Fruit fly (Drosophila melanogaster) whole organism, embryonic: ENCODE data around the gene trx.

Experiments
- Ada2b ChIP-seq: fragments of 200-800 bp; sonication (Bioruptor generic); IDR thresholded peaks from 2 replicates; pipeline ENCODE4 v1.3.6; 2022; ENCODE audit warnings: missing biosample characterization, missing genetic modification characterization
- Adf1 ChIP-seq: fragments of 200-800 bp; sonication (Bioruptor generic); IDR thresholded peaks from 2 replicates; pipeline ENCODE4 v1.3.6; 2022; ENCODE audit warnings: missing biosample characterization, missing genetic modification characterization
- Bgb ChIP-seq: fragments of 200-800 bp; sonication (Bioruptor generic); IDR thresholded peaks from 2 replicates; pipeline ENCODE4 v1.3.6; 2022; ENCODE audit warnings: missing biosample characterization, missing genetic modification characterization; ENCODE audit not compliant: partially characterized antibody
- CG11723 ChIP-seq: fragments of 200-800 bp; sonication (Bioruptor generic); optimal IDR thresholded peaks from 2 replicates; lab custom pipeline; 2017; ENCODE audit warnings: missing biosample characterization, mild to moderate bottlenecking, missing genetic modification characterization
- CG12104 ChIP-seq: fragments of 200-800 bp; sonication (Bioruptor generic); optimal IDR thresholded peaks from 3 replicates; lab custom pipeline; 2016; ENCODE audit warnings: missing biosample characterization, missing genetic modification characterization
- CG12744 ChIP-seq: fragments of 200-800 bp; sonication (Bioruptor generic); optimal IDR thresholded peaks from 2 replicates; lab custom pipeline; 2016; ENCODE audit warnings: missing biosample characterization, missing genetic modification characterization
- CG14050 ChIP-seq: fragments of 200-800 bp; sonication (Bioruptor generic); IDR thresholded peaks from 3 replicates; pipeline ENCODE4 v1.3.6; 2022; ENCODE audit warnings: missing biosample characterization, missing genetic modification characterization
- CG15073 ChIP-seq: fragments of 200-800 bp; sonication (Bioruptor generic); optimal IDR thresholded peaks from 2 replicates; lab custom pipeline; 2016; ENCODE audit warnings: missing biosample characterization, missing genetic modification characterization
- CG1647 ChIP-seq: fragments of 200-800 bp; sonication (Bioruptor generic); optimal IDR thresholded peaks from 3 replicates; lab custom pipeline; 2016; ENCODE audit warnings: missing biosample characterization, missing genetic modification characterization
- CG17802 ChIP-seq: fragments of 200-800 bp; sonication (Bioruptor generic); optimal IDR thresholded peaks from 2 replicates; lab custom pipeline; 2018; ENCODE audit warnings: missing biosample characterization, mild to moderate bottlenecking, missing genetic modification characterization, moderate library complexity
- CG1792 ChIP-seq: fragments of 200-800 bp; sonication (Bioruptor generic); optimal IDR thresholded peaks from 2 replicates; lab custom pipeline; 2016; ENCODE audit warnings: missing biosample characterization, missing genetic modification characterization
- CG2875 ChIP-seq: fragments of 200-800 bp; sonication (Bioruptor generic); optimal IDR thresholded peaks from 2 replicates; lab custom pipeline; 2017; ENCODE audit warnings: missing biosample characterization, mild to moderate bottlenecking, missing genetic modification characterization, missing genetic modification reagents
- CG3163 ChIP-seq: fragments of 200-800 bp; sonication (Bioruptor generic); optimal IDR thresholded peaks from 3 replicates; lab custom pipeline; 2016; ENCODE audit warnings: missing biosample characterization, missing genetic modification characterization
- CG3281 ChIP-seq: fragments of 200-800 bp; sonication (Bioruptor generic); optimal IDR thresholded peaks from 3 replicates; lab custom pipeline; 2017; ENCODE audit warnings: missing biosample characterization, mild to moderate bottlenecking, missing genetic modification characterization
- CG34422 ChIP-seq: fragments of 200-800 bp; sonication (Bioruptor generic); IDR thresholded peaks from 3 replicates; pipeline ENCODE4 v1.3.6; 2022; ENCODE audit warnings: missing biosample characterization, missing genetic modification characterization
- CG4282 ChIP-seq: fragments of 200-800 bp; sonication (Bioruptor generic); optimal IDR thresholded peaks from 2 replicates; lab custom pipeline; 2016; ENCODE audit warnings: missing biosample characterization, missing genetic modification characterization
- CG4404 ChIP-seq: fragments of 200-800 bp; sonication (Bioruptor generic); IDR thresholded peaks from 2 replicates; pipeline ENCODE4 v1.3.6; 2022; ENCODE audit warnings: missing biosample characterization, missing genetic modification characterization
- CG4617 ChIP-seq: fragments of 200-800 bp; sonication (Bioruptor generic); optimal IDR thresholded peaks from 3 replicates; lab custom pipeline; 2016; ENCODE audit warnings: missing biosample characterization, missing genetic modification characterization, borderline replicate concordance
- CG5180 ChIP-seq: fragments of 200-800 bp; sonication (Bioruptor generic); optimal IDR thresholded peaks from 3 replicates; lab custom pipeline; 2017; ENCODE audit warnings: missing biosample characterization, missing genetic modification characterization, mild to moderate bottlenecking, moderate library complexity, missing genetic modification reagents
- CG6175 ChIP-seq: fragments of 200-800 bp; sonication (Bioruptor generic); IDR thresholded peaks from 3 replicates; pipeline ENCODE4 v1.3.6; 2022; ENCODE audit warnings: missing biosample characterization, missing genetic modification characterization
- CTCF ChIP-seq: fragments of 200-800 bp; sonication (Bioruptor generic); optimal IDR thresholded peaks from 2 replicates; lab custom pipeline; 2017; ENCODE audit warnings: missing biosample characterization, mild to moderate bottlenecking, missing genetic modification characterization, moderate library complexity
- D ChIP-seq, 2 experiments: fragments of 200-800 bp in 1 of 2; fragments of >200 bp in 1 of 2; sonication (Bioruptor generic) in 1 of 2; optimal IDR thresholded peaks; 2 replicates in 1 of 2; 3 replicates in 1 of 2; lab custom pipeline; 2017; ENCODE audit warnings: mild to moderate bottlenecking in 1 of 2, missing biosample characterization in 1 of 2, missing genetic modification characterization in 1 of 2, missing genetic modification reagents in 1 of 2
- Deaf1 ChIP-seq: fragments of 200-800 bp; optimal IDR thresholded peaks from 3 replicates; lab custom pipeline; 2019; ENCODE audit warnings: missing biosample characterization, mild to moderate bottlenecking, missing genetic modification characterization, moderate library complexity
- Dek ChIP-seq: fragments of 200-800 bp; sonication (Bioruptor generic); optimal IDR thresholded peaks from 3 replicates; lab custom pipeline; 2019; ENCODE audit warnings: missing biosample characterization, mild to moderate bottlenecking, missing genetic modification characterization, moderate library complexity
- Doc3 ChIP-seq: fragments of 200-800 bp; sonication (Bioruptor generic); IDR thresholded peaks from 3 replicates; pipeline ENCODE4 v1.3.6; 2022; ENCODE audit warnings: missing biosample characterization, missing genetic modification characterization; ENCODE audit not compliant: partially characterized antibody
- E2f1 ChIP-seq: fragments of 200-800 bp; sonication (Bioruptor generic); IDR thresholded peaks from 2 replicates; pipeline ENCODE4 v1.3.6; 2022; ENCODE audit warnings: missing biosample characterization, missing genetic modification characterization
- GATAe ChIP-seq: fragments of 200-800 bp; sonication (Bioruptor generic); conservative IDR thresholded peaks from 2 replicates; pipeline ENCODE4 v1.3.6; 2022; ENCODE audit warnings: missing biosample characterization, missing genetic modification characterization
- HHEX ChIP-seq: fragments of 200-800 bp; sonication (Bioruptor generic); optimal IDR thresholded peaks from 3 replicates; lab custom pipeline; 2017; ENCODE audit warnings: missing biosample characterization, mild to moderate bottlenecking, missing genetic modification characterization, missing genetic modification reagents
- NC2α ChIP-seq: fragments of 200-800 bp; sonication (Bioruptor generic); optimal IDR thresholded peaks from 2 replicates; lab custom pipeline; 2016; ENCODE audit warnings: missing biosample characterization, missing genetic modification characterization
- NFAT ChIP-seq: fragments of 200-800 bp; sonication (Bioruptor generic); IDR thresholded peaks from 2 replicates; pipeline ENCODE4 v1.3.6; 2022; ENCODE audit warnings: missing biosample characterization, missing genetic modification characterization
- PHDP ChIP-seq: fragments of 200-800 bp; sonication (Bioruptor generic); optimal IDR thresholded peaks from 3 replicates; lab custom pipeline; 2018; ENCODE audit warnings: missing biosample characterization, mild to moderate bottlenecking, missing genetic modification characterization, moderate library complexity
- Pdp1 ChIP-seq, 2 experiments: fragments of 200-800 bp; sonication (Bioruptor generic); optimal IDR thresholded peaks; 3 replicates each; lab custom pipeline; 2016; ENCODE audit warnings: missing biosample characterization in 2 of 2, missing genetic modification characterization in 2 of 2, mild to moderate bottlenecking in 1 of 2, moderate library complexity in 1 of 2
- Spps ChIP-seq: fragments of 200-800 bp; sonication (Bioruptor generic); optimal IDR thresholded peaks from 2 replicates; lab custom pipeline; 2018; ENCODE audit warnings: missing biosample characterization, mild to moderate bottlenecking, missing genetic modification characterization
- ase ChIP-seq: fragments of 200-800 bp; sonication (Bioruptor generic); IDR thresholded peaks from 3 replicates; pipeline ENCODE4 v1.3.6; 2022; ENCODE audit warnings: missing biosample characterization, missing genetic modification characterization
- cwo ChIP-seq: fragments of 200-800 bp; sonication (Bioruptor generic); optimal IDR thresholded peaks from 3 replicates; lab custom pipeline; 2017; ENCODE audit warnings: missing biosample characterization, missing genetic modification characterization, mild to moderate bottlenecking, moderate library complexity, missing genetic modification reagents
- eve ChIP-seq, 2 experiments: fragments of >200 bp; optimal IDR thresholded peaks; 2 replicates each; lab custom pipeline; 2017; ENCODE audit warnings: missing biosample characterization in 2 of 2, missing genetic modification characterization in 2 of 2
- fru ChIP-seq: fragments of >200 bp; optimal IDR thresholded peaks from 2 replicates; lab custom pipeline; 2017
- fu2 ChIP-seq: fragments of 200-800 bp; sonication (Bioruptor generic); optimal IDR thresholded peaks from 2 replicates; lab custom pipeline; 2016; ENCODE audit warnings: missing biosample characterization, missing genetic modification characterization
- gem ChIP-seq: fragments of 200-800 bp; sonication (Bioruptor generic); optimal IDR thresholded peaks from 2 replicates; lab custom pipeline; 2019; ENCODE audit warnings: missing biosample characterization, mild to moderate bottlenecking, missing genetic modification characterization, moderate library complexity
- gro ChIP-seq: fragments of 200-800 bp; sonication (Bioruptor generic); optimal IDR thresholded peaks from 2 replicates; lab custom pipeline; 2016; ENCODE audit warnings: missing biosample characterization, missing genetic modification characterization
- kni ChIP-seq: fragments of 200-800 bp; sonication (Bioruptor generic); optimal IDR thresholded peaks from 3 replicates; lab custom pipeline; 2017; ENCODE audit warnings: mild to moderate bottlenecking, missing biosample characterization, missing genetic modification reagents, missing genetic modification characterization
- maf-S ChIP-seq: fragments of 200-800 bp; sonication (Bioruptor generic); optimal IDR thresholded peaks from 2 replicates; lab custom pipeline; 2016; ENCODE audit warnings: missing biosample characterization, missing genetic modification characterization
- odd ChIP-seq: fragments of 200-800 bp; sonication (Bioruptor generic); optimal IDR thresholded peaks from 2 replicates; lab custom pipeline; 2017; ENCODE audit warnings: missing biosample characterization, mild to moderate bottlenecking, missing genetic modification characterization
- org-1 ChIP-seq: fragments of 200-800 bp; sonication (Bioruptor generic); optimal IDR thresholded peaks from 2 replicates; lab custom pipeline; 2017; ENCODE audit warnings: missing biosample characterization, missing genetic modification characterization
- otp ChIP-seq: fragments of 200-800 bp; sonication (Bioruptor generic); IDR thresholded peaks from 3 replicates; pipeline ENCODE4, ENCODE4 v1.3.6; 2022; ENCODE audit warnings: missing biosample characterization, missing genetic modification characterization
- phol ChIP-seq: fragments of 200-800 bp; sonication (Bioruptor generic); optimal IDR thresholded peaks from 3 replicates; lab custom pipeline; 2018; ENCODE audit warnings: missing biosample characterization, mild to moderate bottlenecking, missing genetic modification characterization, moderate library complexity
- pros ChIP-seq: fragments of 200-800 bp; sonication (Bioruptor generic); optimal IDR thresholded peaks from 3 replicates; lab custom pipeline; 2019; ENCODE audit warnings: missing biosample characterization, mild to moderate bottlenecking, missing genetic modification characterization, moderate library complexity
- row ChIP-seq: fragments of 200-800 bp; sonication (Bioruptor generic); IDR thresholded peaks from 3 replicates; pipeline ENCODE4 v1.3.6; 2022; ENCODE audit warnings: missing biosample characterization, missing genetic modification characterization
- sc ChIP-seq, 3 experiments: fragments of >200 bp in 2 of 3; fragments of 200-800 bp in 1 of 3; sonication (Bioruptor generic) in 1 of 3; optimal IDR thresholded peaks; 2 replicates in 2 of 3; 3 replicates in 1 of 3; lab custom pipeline; 2017; ENCODE audit warnings: mild to moderate bottlenecking in 1 of 3, missing biosample characterization in 1 of 3, missing genetic modification characterization in 1 of 3, missing genetic modification reagents in 1 of 3
- sim ChIP-seq: fragments of 200-800 bp; sonication (Bioruptor generic); IDR thresholded peaks from 2 replicates; pipeline ENCODE4 v1.3.6; 2022; ENCODE audit warnings: missing biosample characterization, missing genetic modification characterization
- unpg ChIP-seq: fragments of 200-800 bp; sonication (Bioruptor generic); optimal IDR thresholded peaks from 3 replicates; lab custom pipeline; 2018; ENCODE audit warnings: missing biosample characterization, mild to moderate bottlenecking, missing genetic modification characterization, moderate library complexity
- yki ChIP-seq: fragments of >200 bp; optimal IDR thresholded peaks from 3 replicates; lab custom pipeline; 2018

The trx gene

dm6 chr3R:14311027-14311426 lies 24.3 kb upstream of the trx start (continued):
- TF ChIP-seq Bgb (GFP tag; lab: Robert Waterston, UW) (no peak), gro (GFP tag; lab: Kevin White, UChicago) (peak; percentile 30), Dek (no peak), CG14050 (GFP tag; lab: Robert Waterston, UW) (no peak), CTCF (GFP tag; lab: Kevin White, UChicago) (no peak), NFAT (no peak), CG3281 (GFP tag; lab: Kevin White, UChicago) (no peak), NC2α (GFP tag; lab: Kevin White, UChicago) (no peak), E2f1 (GFP tag; lab: Robert Waterston, UW) (no peak), CG1647 (no peak), pros (no peak), Pdp1 (GFP tag; optimal IDR thresholded peaks at IDR 0.05; lab: Kevin White, UChicago) (peak in 1 of 2 experiments; percentile 29), sc (optimal IDR thresholded peaks at IDR 0.05; lab: Kevin White, UChicago) (no peak), sc (GFP tag; optimal IDR thresholded peaks at IDR 0.05; lab: Kevin White, UChicago) (no peak), maf-S (GFP tag; lab: Kevin White, UChicago) (no peak), Adf1 (GFP tag; lab: Robert Waterston, UW) (no peak), Ada2b (GFP tag; lab: Robert Waterston, UW) (no peak), CG17802 (tag; lab: Kevin White, UChicago) (no peak), Spps (tag; lab: Kevin White, UChicago) (no peak), org-1 (GFP tag; lab: Kevin White, UChicago) (no peak), eve (GFP tag; optimal IDR thresholded peaks at IDR 0.05; lab: Kevin White, UChicago) (no peak), odd (GFP tag; lab: Kevin White, UChicago) (no peak), ase (GFP tag; lab: Robert Waterston, UW) (no peak), CG11723 (GFP tag; lab: Kevin White, UChicago) (no peak), PHDP (tag; lab: Kevin White, UChicago) (no peak), fru (lab: Kevin White, UChicago) (no peak), CG4282 (GFP tag; lab: Kevin White, UChicago) (no peak), yki (lab: Kevin White, UChicago) (no peak), cwo (GFP tag; lab: Kevin White, UChicago) (no peak), CG15073 (GFP tag; lab: Kevin White, UChicago) (no peak), Doc3 (GFP tag; lab: Robert Waterston, UW) (no peak), CG6175 (GFP tag; lab: Robert Waterston, UW) (no peak), phol (tag; lab: Kevin White, UChicago) (peak; percentile 1), kni (GFP tag; lab: Kevin White, UChicago) (no peak), unpg (no peak), CG4404 (no peak), CG5180 (no peak), row (GFP tag; lab: Robert Waterston, UW) (peak; percentile 45; the same call in 2 of the 3 replicates), gem (tag; lab: Kevin White, UChicago) (peak; percentile 54), otp (GFP tag; lab: Robert Waterston, UW) (no peak), D (optimal IDR thresholded peaks at IDR 0.05; lab: Kevin White, UChicago) (no peak), D (GFP tag; optimal IDR thresholded peaks at IDR 0.05; lab: Kevin White, UChicago) (no peak), GATAe (GFP tag; lab: Robert Waterston, UW) (no peak), CG3163 (GFP tag; lab: Kevin White, UChicago) (no peak), fu2 (no peak), CG34422 (peak; percentile 60; the same call in 1 of the 3 replicates), CG12104 (GFP tag; lab: Kevin White, UChicago) (no peak), CG2875 (GFP tag; lab: Kevin White, UChicago) (no peak), CG1792 (no peak), HHEX (no peak), sim (no peak), CG12744 (no peak), Deaf1 (no peak), CG4617 (GFP tag; lab: Kevin White, UChicago) (no peak)
